Worm (Caenorhabditis elegans): ENCODE measurements around the gene F25B3.2.

The F25B3.2 gene

ce11 chrV:9616687-9617086 lies 39.6 kb downstream of the F25B3.2 start:
- TF ChIP-seq aptf-3 (GFP tag; IDR thresholded peaks at IDR 0.05), result no peak
- no peak for TF ChIP-seq dpl-1 (GFP tag; optimal IDR thresholded peaks at IDR 0.05)
- TF ChIP-seq F52B5.7 (tag; optimal IDR thresholded peaks at IDR 0.05), result no peak
- TF ChIP-seq die-1 (tag; optimal IDR thresholded peaks at IDR 0.05), result no peak
- TF ChIP-seq ama-1 (optimal IDR thresholded peaks at IDR 0.05), result no peak
- no peak for TF ChIP-seq ama-1 (GFP tag; optimal IDR thresholded peaks at IDR 0.05)
- TF ChIP-seq snpc-1.1 (tag; optimal IDR thresholded peaks at IDR 0.05; ENCODE audit: insufficient read depth), result no peak
- no peak for TF ChIP-seq B0336.3 (GFP tag; IDR thresholded peaks at IDR 0.05)
- no peak for TF ChIP-seq madf-6 (GFP tag; IDR thresholded peaks at IDR 0.05)
- TF ChIP-seq tlf-1 (GFP tag; optimal IDR thresholded peaks at IDR 0.05), result no peak

DNA sequence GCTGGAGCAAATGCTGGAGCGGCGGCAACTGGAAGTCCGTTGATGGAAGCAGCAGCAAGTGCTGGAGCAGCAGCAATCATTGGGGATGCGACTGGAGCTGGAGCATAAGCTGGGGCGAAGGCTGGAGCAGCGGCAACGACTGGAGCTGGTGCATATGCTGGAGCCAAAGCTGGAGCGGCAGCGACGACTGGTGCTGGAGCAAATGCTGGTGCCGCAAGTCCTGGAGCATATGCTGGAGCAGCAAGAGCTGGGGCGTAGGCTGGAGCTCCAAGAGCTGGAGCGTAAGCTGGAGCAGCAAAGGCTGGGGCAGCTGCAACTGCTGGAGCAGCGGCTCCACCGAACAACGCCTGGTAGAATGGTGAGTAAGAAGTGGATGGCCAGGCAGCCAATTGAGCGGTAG lies 41.3 kb downstream of the F25B3.2 start:
- TF ChIP-seq F52B5.7 (tag; optimal IDR thresholded peaks at IDR 0.05) (peak; percentile 18), chd-7 (tag; optimal IDR thresholded peaks at IDR 0.05) (peak; percentile 40), ZK185.1 (tag; optimal IDR thresholded peaks at IDR 0.05; ENCODE audit: poor library complexity, severe bottlenecking) (no peak), egl-18 (GFP tag; IDR thresholded peaks at IDR 0.05) (0 out of 2 replicates have a peak, but pooled peaks have one; percentile 38), lin-35 (GFP tag; optimal IDR thresholded peaks at IDR 0.05) (no peak), lin-26 (GFP tag; IDR thresholded peaks at IDR 0.05) (peak; percentile 53; the same call in 1 of the 2 replicates), ceh-100 (GFP tag; IDR thresholded peaks at IDR 0.05) (no peak), hlh-26 (GFP tag; conservative IDR thresholded peaks at IDR 0.05) (no peak), egrh-3 (GFP tag; IDR thresholded peaks at IDR 0.05) (peak; percentile 92), B0336.3 (GFP tag; IDR thresholded peaks at IDR 0.05) (no peak), attf-5 (GFP tag; optimal IDR thresholded peaks at IDR 0.05) (no peak), nhr-179 (tag; optimal IDR thresholded peaks at IDR 0.05) (no peak), nhr-120 (GFP tag; IDR thresholded peaks at IDR 0.05) (no peak), F57C9.4 (tag; optimal IDR thresholded peaks at IDR 0.05) (no peak), dox-1 (GFP tag; IDR thresholded peaks at IDR 0.05) (no peak), mxl-1 (tag; optimal IDR thresholded peaks at IDR 0.05) (no peak), ztf-3 (GFP tag; optimal IDR thresholded peaks at IDR 0.05) (no peak), C06A6.2 (GFP tag; conservative IDR thresholded peaks at IDR 0.05) (no peak), ceh-40 (GFP tag; IDR thresholded peaks at IDR 0.05) (no peak), sdz-38 (tag; optimal IDR thresholded peaks at IDR 0.05) (no peak), repo-1 (tag; optimal IDR thresholded peaks at IDR 0.05) (no peak), zfh-2 (GFP tag; conservative IDR thresholded peaks at IDR 0.05) (peak; percentile 96), ztf-26 (tag; optimal IDR thresholded peaks at IDR 0.05) (no peak), snpc-1.1 (tag; optimal IDR thresholded peaks at IDR 0.05; ENCODE audit: insufficient read depth) (no peak), nhr-80 (tag; optimal IDR thresholded peaks at IDR 0.05) (no peak), pha-4 (tag; optimal IDR thresholded peaks at IDR 0.05) (no peak), sea-2 (GFP tag; IDR thresholded peaks at IDR 0.05) (no peak), aptf-2 (GFP tag; conservative IDR thresholded peaks at IDR 0.05) (no peak), dpff-1 (tag; optimal IDR thresholded peaks at IDR 0.05) (no peak), ztf-28 (GFP tag; IDR thresholded peaks at IDR 0.05) (no peak), Y79H2A.3 (GFP tag; conservative IDR thresholded peaks at IDR 0.05) (no peak), F22D6.2 (tag; optimal IDR thresholded peaks at IDR 0.05) (no peak), tbx-9 (tag; optimal IDR thresholded peaks at IDR 0.05; ENCODE audit: borderline replicate concordance) (no peak)

DNA sequence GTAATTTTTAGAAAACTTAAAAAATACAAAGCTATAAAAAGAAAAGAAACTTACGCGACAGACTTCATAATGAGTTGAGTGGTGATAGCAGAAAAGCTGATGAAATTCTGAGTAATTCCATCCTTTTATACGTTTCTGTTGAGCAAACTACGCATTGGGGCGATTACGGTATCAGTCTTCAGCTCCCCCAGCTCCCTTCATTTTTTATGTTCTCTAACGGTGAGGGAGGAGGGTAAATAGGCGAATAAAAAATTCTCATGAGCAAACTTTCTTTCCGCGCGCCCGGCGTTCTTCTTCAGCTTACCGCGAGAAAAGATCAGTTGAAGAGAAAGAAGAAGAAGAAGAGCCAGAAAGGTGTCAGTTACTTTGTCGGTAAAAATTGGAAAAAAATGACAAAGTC lies 41.8 kb downstream of the F25B3.2 start, which contains the start of gene idpc-7:
Gene idpc-7 (minus strand): TSS at position 101 of the 400 bp plus-strand sequence.
- TF ChIP-seq Y56A3A.18 (GFP tag; IDR thresholded peaks at IDR 0.05) (no peak), ztf-6 (GFP tag; IDR thresholded peaks at IDR 0.05) (no peak), sptf-2 (GFP tag; optimal IDR thresholded peaks at IDR 0.05) (no peak), rcor-1 (GFP tag; IDR thresholded peaks at IDR 0.05) (no peak), lin-54 (GFP tag; optimal IDR thresholded peaks at IDR 0.05) (no peak), nhr-27 (tag; optimal IDR thresholded peaks at IDR 0.05) (no peak), F55B11.4 (tag; optimal IDR thresholded peaks at IDR 0.05; ENCODE audit: borderline replicate concordance, insufficient read depth) (no peak), attf-6 (GFP tag; IDR thresholded peaks at IDR 0.05) (no peak), egl-44 (GFP tag; IDR thresholded peaks at IDR 0.05) (no peak), mcd-1 (GFP tag; IDR thresholded peaks at IDR 0.05) (no peak), B0336.3 (GFP tag; IDR thresholded peaks at IDR 0.05) (no peak)
